Fruit fly (Drosophila melanogaster): Measurements from ENCODE around the gene CG33281.
A peak's percentile ranks its signal among the peaks of the same experiment; 100 is the strongest.

Gene CG33281

DNA sequence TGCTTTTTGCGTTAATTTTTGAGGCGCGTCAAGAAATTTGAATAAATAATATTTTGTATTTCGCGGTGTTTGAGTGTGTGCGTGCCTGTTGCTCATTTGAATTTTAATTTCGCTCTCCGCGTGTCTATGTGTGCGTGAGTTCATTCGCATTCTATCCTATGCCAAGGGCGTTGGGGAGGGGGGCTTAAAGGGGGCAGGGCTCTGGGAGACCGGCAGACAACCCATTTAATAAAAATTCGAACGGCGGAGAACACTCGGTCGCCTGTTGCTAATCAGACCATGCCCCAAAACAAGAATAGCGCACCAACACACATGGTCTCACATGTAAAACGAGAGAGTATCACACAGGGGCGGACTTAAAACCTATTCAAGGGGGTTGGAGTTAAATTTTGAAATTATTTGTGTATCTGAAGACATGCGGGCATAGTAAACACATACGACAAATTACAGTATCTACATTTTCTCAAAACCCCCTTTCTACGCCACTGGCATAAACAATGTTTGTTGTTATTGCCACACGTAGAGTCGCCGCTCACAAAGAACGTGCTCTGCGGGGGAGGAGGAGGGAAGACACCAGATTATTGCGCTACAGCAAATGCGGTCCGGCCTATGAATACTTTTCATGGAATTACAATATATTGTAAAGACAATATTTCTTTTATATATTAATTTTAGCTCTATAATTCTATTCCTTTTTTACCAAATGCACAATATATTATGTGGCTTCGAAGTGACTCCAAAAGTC is 22.1 kb upstream of the CG33281 start (continued):
- TF ChIP-seq CG11902 (GFP tag; optimal IDR thresholded peaks at IDR 0.05) (peak; percentile 99), cyc (GFP tag; optimal IDR thresholded peaks at IDR 0.05) (peak; percentile 100), CG11294 (GFP tag; IDR thresholded peaks at IDR 0.05) (peak; percentile 99), CG31627 (GFP tag; optimal IDR thresholded peaks at IDR 0.05) (peak; percentile 100), topi (GFP tag; optimal IDR thresholded peaks at IDR 0.05) (peak; percentile 100), fd85E (GFP tag; optimal IDR thresholded peaks at IDR 0.05) (peak; percentile 98), Gug (GFP tag; IDR thresholded peaks at IDR 0.05) (peak; percentile 99), CG6808 (GFP tag; optimal IDR thresholded peaks at IDR 0.05) (peak; percentile 99), Eip75B (GFP tag; optimal IDR thresholded peaks at IDR 0.05) (peak; percentile 100), eg (GFP tag; IDR thresholded peaks at IDR 0.05) (peak; percentile 100), CG6276 (GFP tag; optimal IDR thresholded peaks at IDR 0.05) (peak; percentile 99), CG8319 (GFP tag; optimal IDR thresholded peaks at IDR 0.05) (peak; percentile 99), salr (GFP tag; optimal IDR thresholded peaks at IDR 0.05) (peak; percentile 99 to 100), CG7368 (GFP tag; optimal IDR thresholded peaks at IDR 0.05) (peak; percentile 100), Eip78C (GFP tag) (peak; percentile 100), CG3032 (tag; optimal IDR thresholded peaks at IDR 0.05) (peak; percentile 100), dsx (GFP tag; optimal IDR thresholded peaks at IDR 0.05; ENCODE audit: poor library complexity, severe bottlenecking) (peak; percentile 99), fd59A (GFP tag; optimal IDR thresholded peaks at IDR 0.05) (peak; percentile 100), Blimp-1 (GFP tag; optimal IDR thresholded peaks at IDR 0.05) (peak; percentile 98)

DNA sequence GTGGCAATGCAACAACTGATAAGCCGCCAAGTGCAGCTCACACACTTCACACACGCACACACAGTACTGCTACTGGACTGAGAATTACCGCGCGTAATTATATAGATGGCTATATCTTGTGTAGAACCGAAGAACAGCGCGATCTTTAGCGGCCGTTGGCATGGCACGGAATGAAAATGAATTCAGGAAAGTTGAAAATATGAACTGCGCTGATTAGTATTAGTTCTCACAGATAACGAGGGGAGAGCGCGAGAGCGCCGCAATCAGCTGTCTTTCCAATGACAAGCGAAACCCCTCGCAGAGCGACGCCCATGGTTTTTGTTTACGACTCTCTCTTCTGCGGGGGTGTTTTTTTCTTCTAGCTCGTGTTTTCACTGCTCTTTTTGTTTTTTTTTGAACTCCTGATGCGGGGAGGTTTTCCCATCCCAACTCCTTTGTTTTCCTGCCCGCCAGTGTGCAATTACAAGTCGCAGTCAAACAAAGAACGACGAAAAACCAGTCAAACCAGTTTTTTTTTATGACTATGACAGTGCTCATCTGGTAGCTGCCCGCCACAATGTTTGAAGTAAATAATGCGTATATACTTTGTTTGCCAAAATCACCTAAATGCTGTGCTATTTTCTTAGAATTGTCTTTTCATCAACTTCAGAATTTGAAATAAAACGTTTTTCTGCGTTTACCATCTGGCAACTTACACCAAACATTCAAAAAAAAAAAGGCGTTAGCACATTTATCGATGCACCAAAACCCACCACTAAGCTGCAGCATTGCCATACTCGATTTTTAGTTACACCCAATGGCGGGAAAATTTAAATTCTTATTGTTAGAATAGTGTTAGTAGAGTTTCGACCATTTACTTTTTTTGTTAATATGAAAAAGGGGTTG is 20.8 kb upstream of the CG33281 start, which contains the start of gene CG9663:
Gene CG9663 (minus strand): TSS at position 173 of the 885 bp plus-strand sequence.
- TF ChIP-seq esn (GFP tag; optimal IDR thresholded peaks at IDR 0.05) (peak; percentile 72), CG15336 (GFP tag; IDR thresholded peaks at IDR 0.05) (peak; percentile 70), CG16779 (tag; optimal IDR thresholded peaks at IDR 0.05) (peak; percentile 54), Hr4 (GFP tag; optimal IDR thresholded peaks at IDR 0.05) (peak; percentile 29), CG11294 (GFP tag; IDR thresholded peaks at IDR 0.05) (no peak), net (GFP tag; optimal IDR thresholded peaks at IDR 0.05) (peak; percentile 83), achi (GFP tag; optimal IDR thresholded peaks at IDR 0.05) (peak; percentile 73), Eip78C (GFP tag) (peak; percentile 91), CG6808 (GFP tag; optimal IDR thresholded peaks at IDR 0.05) (peak; percentile 90), CG8319 (GFP tag; optimal IDR thresholded peaks at IDR 0.05) (peak; percentile 59), Lpt (GFP tag; optimal IDR thresholded peaks at IDR 0.05) (peak; percentile 73), dac (GFP tag; optimal IDR thresholded peaks at IDR 0.05) (peak; percentile 62), topi (GFP tag; optimal IDR thresholded peaks at IDR 0.05) (peak; percentile 74), fd59A (GFP tag; optimal IDR thresholded peaks at IDR 0.05) (peak; percentile 61), lz (GFP tag; optimal IDR thresholded peaks at IDR 0.05) (peak; percentile 73), Sox102F (GFP tag; optimal IDR thresholded peaks at IDR 0.05) (peak; percentile 80), CG6792 (GFP tag; optimal IDR thresholded peaks at IDR 0.05) (peak; percentile 80), dsx (GFP tag; optimal IDR thresholded peaks at IDR 0.05; ENCODE audit: poor library complexity, severe bottlenecking) (peak; percentile 71), Eip75B (GFP tag; optimal IDR thresholded peaks at IDR 0.05) (peak; percentile 73), fd85E (GFP tag; optimal IDR thresholded peaks at IDR 0.05) (peak; percentile 29), CG10631 (GFP tag; optimal IDR thresholded peaks at IDR 0.05) (peak; percentile 65), vri (GFP tag; optimal IDR thresholded peaks at IDR 0.05) (peak; percentile 76), cyc (GFP tag; optimal IDR thresholded peaks at IDR 0.05) (peak; percentile 65), CG31627 (GFP tag; optimal IDR thresholded peaks at IDR 0.05) (peak; percentile 52), ss (GFP tag; optimal IDR thresholded peaks at IDR 0.05) (peak; percentile 88 to 92), Hr39 (GFP tag; optimal IDR thresholded peaks at IDR 0.05) (peak; percentile 59), Met (GFP tag; optimal IDR thresholded peaks at IDR 0.05) (peak; percentile 66), pdm3 (GFP tag; optimal IDR thresholded peaks at IDR 0.05) (peak; percentile 68), CG6854 (GFP tag; optimal IDR thresholded peaks at IDR 0.05) (peak; percentile 73), acj6 (GFP tag; optimal IDR thresholded peaks at IDR 0.05) (peak; percentile 49), CG3919 (GFP tag; optimal IDR thresholded peaks at IDR 0.05) (peak; percentile 82), CG34406 (GFP tag; optimal IDR thresholded peaks at IDR 0.05) (peak; percentile 38), CG11902 (GFP tag; optimal IDR thresholded peaks at IDR 0.05) (peak; percentile 42), Eip93F (GFP tag; optimal IDR thresholded peaks at IDR 0.05) (peak; percentile 55), CG32006 (GFP tag; optimal IDR thresholded peaks at IDR 0.05) (peak; percentile 52), CG3032 (tag; optimal IDR thresholded peaks at IDR 0.05) (peak; percentile 77), CG6163 (GFP tag; IDR thresholded peaks at IDR 0.05) (peak; percentile 86), fkh (GFP tag; optimal IDR thresholded peaks at IDR 0.05) (peak; percentile 76)
